Fruit fly (Drosophila melanogaster): ENCODE data around the gene Src64B.
A peak's percentile ranks its signal among the peaks of the same experiment; 100 is the strongest.

Src64B gene

dm6 chr3L:4619497-4620211 is 6.3 kb downstream of the Src64B start:
- TF ChIP-seq fd96Ca (GFP tag; IDR thresholded peaks at IDR 0.05) (peak; percentile 30; the same call in 1 of the 3 replicates), gl (tag; optimal IDR thresholded peaks at IDR 0.05) (peak; percentile 3), CG34367 (tag; optimal IDR thresholded peaks at IDR 0.05) (peak; percentile 43), CG32121 (GFP tag; IDR thresholded peaks at IDR 0.05) (0 out of 2 replicates have a peak, but pooled peaks have one; percentile 19), D1 (tag; optimal IDR thresholded peaks at IDR 0.05) (no peak), CG8301 (tag; optimal IDR thresholded peaks at IDR 0.05) (peak; percentile 29), CG15710 (tag; optimal IDR thresholded peaks at IDR 0.05) (peak; percentile 63), Ets98B (GFP tag; IDR thresholded peaks at IDR 0.05) (peak; percentile 22; the same call in 1 of the 2 replicates), CG8159 (tag; optimal IDR thresholded peaks at IDR 0.05) (peak; percentile 67), Snoo (tag; optimal IDR thresholded peaks at IDR 0.05) (peak; percentile 48), CG17806 (tag; optimal IDR thresholded peaks at IDR 0.05) (peak; percentile 63), CG10348 (GFP tag; IDR thresholded peaks at IDR 0.05) (no peak), CG14655 (GFP tag; optimal IDR thresholded peaks at IDR 0.05) (peak; percentile 46), CG9948 (tag; optimal IDR thresholded peaks at IDR 0.05) (peak; percentile 66), CG12605 (GFP tag; IDR thresholded peaks at IDR 0.05) (peak; percentile 53; the same call in 1 of the 2 replicates), CG13204 (GFP tag; optimal IDR thresholded peaks at IDR 0.05) (peak; percentile 64), EcR (GFP tag; optimal IDR thresholded peaks at IDR 0.05) (no peak), rn (GFP tag; IDR thresholded peaks at IDR 0.05) (no peak), Pif1A (GFP tag; optimal IDR thresholded peaks at IDR 0.05) (peak; percentile 61), CG4496 (GFP tag; IDR thresholded peaks at IDR 0.05) (no peak; the same call in 2 of the 3 replicates), Pif1B (GFP tag; optimal IDR thresholded peaks at IDR 0.05) (peak; percentile 29)

DNA sequence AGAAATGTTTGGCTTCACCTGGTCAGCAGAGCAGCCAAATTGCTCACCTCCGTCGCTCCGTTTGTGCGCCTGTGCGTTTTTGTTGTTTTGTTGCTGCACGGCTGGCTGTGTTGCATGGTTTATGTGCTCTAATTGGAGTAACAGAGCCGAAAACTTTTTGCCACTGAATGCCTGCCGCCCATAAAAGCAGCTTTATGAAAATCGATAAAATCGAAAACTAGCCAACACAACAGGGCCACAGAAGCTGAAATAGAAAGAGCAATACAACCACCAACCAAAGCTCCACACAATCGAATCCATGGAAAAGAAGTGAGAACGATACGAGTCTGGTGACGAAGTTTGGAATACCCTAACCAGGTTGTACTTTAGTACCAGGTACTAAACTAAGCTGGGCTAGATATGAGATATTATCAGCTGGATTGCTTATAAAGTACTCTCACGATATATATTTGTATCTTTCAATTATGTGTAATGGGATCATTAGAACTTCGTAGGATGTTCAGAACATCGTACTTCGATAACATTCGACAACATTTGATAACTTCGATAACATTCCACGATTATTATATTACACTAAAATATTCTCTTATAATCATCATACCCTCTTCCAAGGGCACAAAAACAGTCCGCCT is 7.0 kb downstream of the Src64B start:
- TF ChIP-seq CG9948 (tag; optimal IDR thresholded peaks at IDR 0.05) (no peak), CG32121 (GFP tag; IDR thresholded peaks at IDR 0.05) (no peak), CG13204 (GFP tag; optimal IDR thresholded peaks at IDR 0.05) (no peak), fd96Ca (GFP tag; IDR thresholded peaks at IDR 0.05) (no peak), CG8159 (tag; optimal IDR thresholded peaks at IDR 0.05) (peak; percentile 23), CG8301 (tag; optimal IDR thresholded peaks at IDR 0.05) (peak; percentile 8), Ets98B (GFP tag; IDR thresholded peaks at IDR 0.05) (no peak), CG34367 (tag; optimal IDR thresholded peaks at IDR 0.05) (no peak), EcR (GFP tag; optimal IDR thresholded peaks at IDR 0.05) (no peak), Pif1B (GFP tag; optimal IDR thresholded peaks at IDR 0.05) (no peak), CG17806 (tag; optimal IDR thresholded peaks at IDR 0.05) (no peak), Pif1A (GFP tag; optimal IDR thresholded peaks at IDR 0.05) (no peak)

DNA sequence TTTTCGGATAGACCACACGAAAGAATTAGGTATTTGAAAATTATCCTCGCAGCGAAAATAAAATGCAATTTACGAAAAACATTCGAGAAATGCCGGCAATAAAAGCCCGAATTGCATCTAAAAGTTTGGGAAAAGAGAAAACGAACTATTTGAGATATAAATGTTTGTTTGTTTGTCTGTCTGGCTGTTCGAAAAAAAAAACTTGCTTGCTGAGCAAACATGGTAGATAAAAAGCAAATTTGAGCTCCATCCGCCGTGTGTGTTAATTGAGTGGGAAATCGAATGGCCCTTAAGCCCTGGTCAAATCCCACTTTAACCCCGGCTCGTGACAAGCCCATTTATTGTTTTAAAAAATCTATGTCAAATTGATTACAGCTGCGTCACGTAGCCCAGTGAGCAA is 10.9 kb downstream of the Src64B start:
- no peak for TF ChIP-seq CG8301 (tag; optimal IDR thresholded peaks at IDR 0.05)
- no peak for TF ChIP-seq CG17806 (tag; optimal IDR thresholded peaks at IDR 0.05)

DNA sequence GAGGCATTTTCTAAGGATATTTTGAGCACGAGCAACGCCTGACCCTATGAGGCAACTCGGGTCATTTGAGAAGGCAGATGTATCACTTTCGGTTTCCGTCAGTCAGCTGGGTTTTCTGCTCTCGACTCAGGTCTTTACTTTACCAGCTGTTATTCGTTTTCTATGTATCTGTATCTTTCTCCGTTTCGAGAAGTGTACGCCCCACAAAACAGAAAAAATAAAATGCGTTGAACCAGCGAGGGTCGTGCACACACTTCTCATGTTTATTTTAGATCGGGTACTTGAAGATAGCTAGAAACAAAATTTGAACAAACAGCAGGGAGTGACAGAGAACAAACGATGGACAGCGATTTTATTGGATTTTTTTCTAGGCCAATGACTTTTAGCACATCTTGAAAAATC is 12.1 kb downstream of the Src64B start:
- TF ChIP-seq CG34367 (tag; optimal IDR thresholded peaks at IDR 0.05) (no peak), D1 (tag; optimal IDR thresholded peaks at IDR 0.05) (no peak), CG4496 (GFP tag; IDR thresholded peaks at IDR 0.05) (no peak), gl (tag; optimal IDR thresholded peaks at IDR 0.05) (no peak), Pif1A (GFP tag; optimal IDR thresholded peaks at IDR 0.05) (no peak), CG9948 (tag; optimal IDR thresholded peaks at IDR 0.05) (no peak), rn (GFP tag; IDR thresholded peaks at IDR 0.05) (no peak), Ets98B (GFP tag; IDR thresholded peaks at IDR 0.05) (no peak), EcR (GFP tag; optimal IDR thresholded peaks at IDR 0.05) (no peak), CG12605 (GFP tag; IDR thresholded peaks at IDR 0.05) (no peak), Pif1B (GFP tag; optimal IDR thresholded peaks at IDR 0.05) (no peak), CG10348 (GFP tag; IDR thresholded peaks at IDR 0.05) (no peak), CG8159 (tag; optimal IDR thresholded peaks at IDR 0.05) (no peak), CG15710 (tag; optimal IDR thresholded peaks at IDR 0.05) (no peak)

dm6 chr3L:4613083-4613482 is 12.9 kb downstream of the Src64B start:
- TF ChIP-seq gl (tag; optimal IDR thresholded peaks at IDR 0.05) (peak; percentile 75), CG4496 (GFP tag; IDR thresholded peaks at IDR 0.05) (peak; percentile 91), fd96Ca (GFP tag; IDR thresholded peaks at IDR 0.05) (peak; percentile 76; the same call in 2 of the 3 replicates), CG14655 (GFP tag; optimal IDR thresholded peaks at IDR 0.05) (peak; percentile 78), CG15710 (tag; optimal IDR thresholded peaks at IDR 0.05) (peak; percentile 81), CG8159 (tag; optimal IDR thresholded peaks at IDR 0.05) (peak; percentile 85), Ets98B (GFP tag; IDR thresholded peaks at IDR 0.05) (peak; percentile 90), Pif1A (GFP tag; optimal IDR thresholded peaks at IDR 0.05) (peak; percentile 91), Pif1B (GFP tag; optimal IDR thresholded peaks at IDR 0.05) (peak; percentile 87), CG9948 (tag; optimal IDR thresholded peaks at IDR 0.05) (peak; percentile 78), CG13204 (GFP tag; optimal IDR thresholded peaks at IDR 0.05) (no peak), CG10348 (GFP tag; IDR thresholded peaks at IDR 0.05) (peak; percentile 48; the same call in 1 of the 2 replicates), CG12605 (GFP tag; IDR thresholded peaks at IDR 0.05) (peak; percentile 69), CG8301 (tag; optimal IDR thresholded peaks at IDR 0.05) (peak; percentile 76), D1 (tag; optimal IDR thresholded peaks at IDR 0.05) (peak; percentile 59), CG17806 (tag; optimal IDR thresholded peaks at IDR 0.05) (peak; percentile 78), rn (GFP tag; IDR thresholded peaks at IDR 0.05) (peak; percentile 59), Snoo (tag; optimal IDR thresholded peaks at IDR 0.05) (peak; percentile 85), CG34367 (tag; optimal IDR thresholded peaks at IDR 0.05) (peak; percentile 65), EcR (GFP tag; optimal IDR thresholded peaks at IDR 0.05) (peak; percentile 28), CG32121 (GFP tag; IDR thresholded peaks at IDR 0.05) (peak; percentile 87)
